Worm (Caenorhabditis elegans) whole organism, L4 larva: ENCODE results near the gene M04C3.1.

Experiments
- F10B5.3 ChIP-seq: sonication (generic microtip); optimal IDR thresholded peaks from 2 replicates; lab custom pipeline; 2016; ENCODE audit warnings: mild to moderate bottlenecking, missing genetic modification characterization, missing compliant biosample characterization
- F26F4.8 ChIP-seq: fragments of 200-800 bp; sonication (Bioruptor generic); conservative IDR thresholded peaks from 2 replicates; pipeline ENCODE4 v1.3.6; 2022; ENCODE audit warnings: missing genetic modification characterization, missing compliant biosample characterization
- F37D6.2 ChIP-seq: sonication (generic microtip); optimal IDR thresholded peaks from 2 replicates; lab custom pipeline; 2016; ENCODE audit warnings: mild to moderate bottlenecking, missing genetic modification characterization, missing compliant biosample characterization
- F44E2.7 ChIP-seq: fragments of 200-800 bp; sonication (Bioruptor generic); IDR thresholded peaks from 2 replicates; pipeline ENCODE4 v2.1.2; 2022; ENCODE audit warnings: missing genetic modification characterization, missing compliant biosample characterization
- ZK337.2 ChIP-seq: fragments of 200-800 bp; sonication (Bioruptor generic); IDR thresholded peaks from 2 replicates; pipeline ENCODE4 v1.3.6; 2022; ENCODE audit warnings: missing genetic modification reagents, missing genetic modification characterization, missing compliant biosample characterization
- aha-1 ChIP-seq: fragments of 150-350 bp; peaks from one replicate; lab custom pipeline; 2014; ENCODE audit warnings: missing biosample characterization, missing genetic modification characterization
- aly-2 ChIP-seq: sonication (generic microtip); optimal IDR thresholded peaks from 2 replicates; lab custom pipeline; 2018; ENCODE audit warnings: missing biosample characterization, missing genetic modification characterization
- arid-1 ChIP-seq: fragments of 200-800 bp; sonication (Bioruptor generic); conservative IDR thresholded peaks from 2 replicates; pipeline ENCODE4 v1.3.6; 2022; ENCODE audit warnings: missing genetic modification reagents, missing genetic modification characterization, missing compliant biosample characterization
- ceh-62 ChIP-seq: sonication (generic microtip); optimal IDR thresholded peaks from 2 replicates; lab custom pipeline; 2017; ENCODE audit warnings: missing biosample characterization, missing genetic modification characterization
- cey-2 ChIP-seq: sonication (generic microtip); optimal IDR thresholded peaks from 3 replicates; lab custom pipeline; 2017; ENCODE audit warnings: missing genetic modification characterization, mild to moderate bottlenecking, missing compliant biosample characterization, antibody characterized with exemption, borderline replicate concordance; ENCODE audit not compliant: insufficient read depth
- daf-19 ChIP-seq: fragments of 200-800 bp; sonication (Bioruptor generic); conservative IDR thresholded peaks from 2 replicates; pipeline ENCODE4 v1.3.6; 2022; ENCODE audit warnings: missing genetic modification characterization, missing compliant biosample characterization
- daf-8 ChIP-seq: fragments of 200-800 bp; sonication (Bioruptor generic); IDR thresholded peaks from 2 replicates; pipeline ENCODE4 v1.3.6; 2022; ENCODE audit warnings: missing genetic modification characterization, missing compliant biosample characterization
- dmd-9 ChIP-seq: fragments of 200-800 bp; sonication (Bioruptor generic); IDR thresholded peaks from 2 replicates; pipeline ENCODE4 v1.3.6; 2022; ENCODE audit warnings: missing genetic modification reagents, missing genetic modification characterization, missing compliant biosample characterization
- dpl-1 ChIP-seq: fragments of 150-350 bp; optimal IDR thresholded peaks from 2 replicates; lab custom pipeline; 2014; ENCODE audit warnings: missing biosample characterization, missing genetic modification reagents, missing genetic modification characterization
- egl-43 ChIP-seq: fragments of 200-800 bp; sonication (Bioruptor generic); IDR thresholded peaks from 2 replicates; pipeline ENCODE4 v1.3.6; 2022; ENCODE audit warnings: missing genetic modification reagents, missing genetic modification characterization, missing compliant biosample characterization
- gei-8 ChIP-seq: fragments of 200-800 bp; sonication (Bioruptor generic); optimal IDR thresholded peaks from 2 replicates; lab custom pipeline; 2018; ENCODE audit warnings: mild to moderate bottlenecking, missing genetic modification characterization, missing compliant biosample characterization
- hlh-11 ChIP-seq: fragments of 200-800 bp; sonication (Bioruptor generic); optimal IDR thresholded peaks from 2 replicates; lab custom pipeline; 2018; ENCODE audit warnings: mild to moderate bottlenecking, missing genetic modification characterization, missing compliant biosample characterization
- jun-1 ChIP-seq: fragments of 150-350 bp; optimal IDR thresholded peaks from 2 replicates; lab custom pipeline; 2014; ENCODE audit warnings: missing biosample characterization, missing genetic modification reagents, missing genetic modification characterization
- lin-1 ChIP-seq: fragments of 200-800 bp; sonication (Bioruptor generic); IDR thresholded peaks from 2 replicates; pipeline ENCODE4 v1.3.6; 2022; ENCODE audit warnings: missing genetic modification reagents, missing genetic modification characterization, missing compliant biosample characterization
- lin-39 ChIP-seq: fragments of 150-350 bp; optimal IDR thresholded peaks from 2 replicates; lab custom pipeline; 2014; ENCODE audit warnings: missing biosample characterization, missing genetic modification reagents, missing genetic modification characterization
- lsy-2 ChIP-seq, 2 experiments: fragments of 150-350 bp in 1 of 2; sonication (generic microtip) in 1 of 2; optimal IDR thresholded peaks; 2 replicates each; lab custom pipeline; 2014 to 2017; ENCODE audit warnings: missing biosample characterization in 2 of 2, missing genetic modification characterization in 2 of 2
- madf-9 ChIP-seq: fragments of 200-800 bp; sonication (Bioruptor generic); conservative IDR thresholded peaks from 2 replicates; pipeline ENCODE4 v1.3.6; 2022; ENCODE audit warnings: missing genetic modification reagents, missing genetic modification characterization, missing compliant biosample characterization
- mep-1 ChIP-seq: fragments of 150-350 bp; sonication (generic microtip); optimal IDR thresholded peaks from 3 replicates; lab custom pipeline; 2014; ENCODE audit warnings: missing biosample characterization, missing genetic modification characterization
- mxl-2 ChIP-seq: fragments of 200-800 bp; sonication (Bioruptor generic); conservative IDR thresholded peaks from 2 replicates; pipeline ENCODE4 v1.3.6; 2022; ENCODE audit warnings: missing genetic modification reagents, missing genetic modification characterization, missing compliant biosample characterization
- nhr-11 ChIP-seq: fragments of 150-350 bp; optimal IDR thresholded peaks from 2 replicates; lab custom pipeline; 2014; ENCODE audit warnings: missing biosample characterization, missing genetic modification characterization
- nhr-42 ChIP-seq: fragments of 200-800 bp; sonication (Bioruptor generic); IDR thresholded peaks from 2 replicates; pipeline ENCODE4 v1.3.6; 2022; ENCODE audit warnings: missing genetic modification characterization, missing compliant biosample characterization
- nhr-48 ChIP-seq: sonication (generic microtip); optimal IDR thresholded peaks from 2 replicates; lab custom pipeline; 2016; ENCODE audit warnings: mild to moderate bottlenecking, missing genetic modification characterization, missing compliant biosample characterization
- nhr-6 ChIP-seq: fragments of 150-350 bp; optimal IDR thresholded peaks from 2 replicates; lab custom pipeline; 2014; ENCODE audit warnings: missing biosample characterization, missing genetic modification characterization
- nhr-76 ChIP-seq: fragments of 150-350 bp; optimal IDR thresholded peaks from 2 replicates; lab custom pipeline; 2014; ENCODE audit warnings: missing biosample characterization, missing genetic modification characterization
- nhr-77 ChIP-seq: fragments of 150-350 bp; optimal IDR thresholded peaks from 2 replicates; lab custom pipeline; 2014; ENCODE audit warnings: missing biosample characterization, missing genetic modification characterization
- pha-4 ChIP-seq, 2 experiments: fragments of 150-350 bp in 1 of 2; fragments of 200-800 bp in 1 of 2; sonication (Bioruptor generic) in 1 of 2; IDR thresholded peaks in 1 of 2; optimal IDR thresholded peaks in 1 of 2; 2 replicates each; pipeline versions ENCODE4 v1.3.6 to Lab custom; 2014 to 2022; ENCODE audit warnings: missing genetic modification characterization in 2 of 2, missing genetic modification reagents in 2 of 2, missing biosample characterization in 1 of 2, missing compliant biosample characterization in 1 of 2
- pqm-1 ChIP-seq: sonication (generic microtip); optimal IDR thresholded peaks from 2 replicates; lab custom pipeline; 2017; ENCODE audit warnings: missing biosample characterization, missing genetic modification characterization
- saeg-2 ChIP-seq: fragments of 200-800 bp; sonication (Bioruptor generic); IDR thresholded peaks from 2 replicates; pipeline ENCODE4 v1.3.6; 2022; ENCODE audit warnings: missing genetic modification reagents, missing genetic modification characterization, missing compliant biosample characterization
- set-16 ChIP-seq: fragments of 200-800 bp; sonication (Bioruptor generic); IDR thresholded peaks from 2 replicates; pipeline ENCODE4 v1.3.6; 2022; ENCODE audit warnings: missing genetic modification reagents, missing genetic modification characterization, missing compliant biosample characterization
- snpc-4 ChIP-seq: fragments of 150-350 bp; optimal IDR thresholded peaks from 2 replicates; lab custom pipeline; 2014; ENCODE audit warnings: missing biosample characterization, missing genetic modification characterization
- zfp-3 ChIP-seq: fragments of 200-800 bp; sonication (Bioruptor generic); conservative IDR thresholded peaks from 2 replicates; pipeline ENCODE4 v1.3.6; 2022; ENCODE audit warnings: missing genetic modification reagents, missing genetic modification characterization, missing compliant biosample characterization
- ztf-11 ChIP-seq: fragments of 150-350 bp; optimal IDR thresholded peaks from 2 replicates; lab custom pipeline; 2014; ENCODE audit warnings: missing biosample characterization, missing genetic modification characterization

The M04C3.1 gene

ce11 chrV:19485690-19486089 lies 40.3 kb upstream of the M04C3.1 start, which contains the start of gene Y43F8B.18:
Y43F8B.18 (plus strand) TSS chrV:19485990.
- no peak for TF ChIP-seq lin-1 (GFP tag; lab: Robert Waterston, UW)
- no peak for TF ChIP-seq egl-43 (GFP tag; lab: Robert Waterston, UW)
- TF ChIP-seq daf-19: no peak
- TF ChIP-seq daf-8: no peak
- no peak for TF ChIP-seq nhr-42 (GFP tag; lab: Robert Waterston, UW)
- no peak for TF ChIP-seq nhr-11
- TF ChIP-seq jun-1 (tag; lab: Kevin White, UChicago): no peak
- no peak for TF ChIP-seq ztf-11 (tag; lab: Kevin White, UChicago)
- no peak for TF ChIP-seq zfp-3 (GFP tag; lab: Robert Waterston, UW)
- TF ChIP-seq gei-8 (GFP tag; lab: Kevin White, UChicago): no peak
- TF ChIP-seq F37D6.2 (tag; lab: Kevin White, UChicago): no peak
- TF ChIP-seq aly-2 (tag; lab: Kevin White, UChicago): no peak
- no peak for TF ChIP-seq aha-1 (tag; lab: Kevin White, UChicago)
- TF ChIP-seq, all 104 proteins: peak for 0

- no peak for TF ChIP-seq daf-8
- peak; percentile 95 for TF ChIP-seq set-16 (GFP tag; lab: Robert Waterston, UW)
- TF ChIP-seq, all 104 proteins: peak for 1
Measured at ce11 chrV:19485261-19485660, 39.9 kb upstream of the M04C3.1 start, which contains the start of gene Y43F8B.28. Y43F8B.28 (plus strand) TSS chrV:19485319.

- no peak for TF ChIP-seq F10B5.3
- TF ChIP-seq lsy-2 (tag; optimal IDR thresholded peaks at IDR 0.05; lab: Kevin White, UChicago): no peak
- TF ChIP-seq F37D6.2 (tag; lab: Kevin White, UChicago): no peak
- no peak for TF ChIP-seq mep-1 (tag; lab: Kevin White, UChicago)
- no peak for TF ChIP-seq F44E2.7 (GFP tag; lab: Robert Waterston, UW)
- no peak for TF ChIP-seq nhr-48 (tag; lab: Kevin White, UChicago)
- no peak for TF ChIP-seq ZK337.2 (GFP tag; lab: Robert Waterston, UW)
- TF ChIP-seq aha-1 (tag; lab: Kevin White, UChicago): no peak
- no peak for TF ChIP-seq dpl-1 (GFP tag; lab: Kevin White, UChicago)
Measured at ce11 chrV:19484507-19484906, 39.1 kb upstream of the M04C3.1 start, which contains the start of gene Y43F8B.17. Y43F8B.17 (plus strand) TSS chrV:19484721.

ce11 chrV:19482535-19482934 lies 37.1 kb upstream of the M04C3.1 start, which contains the start of gene Y43F8B.22:
Y43F8B.22 (plus strand) TSS chrV:19482835.
- TF ChIP-seq nhr-42 (GFP tag; lab: Robert Waterston, UW): no peak
- TF ChIP-seq cey-2 (tag; lab: Kevin White, UChicago): no peak
- peak; percentile 68 for TF ChIP-seq aha-1 (tag; lab: Kevin White, UChicago)
- no peak for TF ChIP-seq snpc-4

ce11 chrV:19477852-19478251 lies 32.4 kb upstream of the M04C3.1 start, which contains the start of gene Y43F8B.9:
Y43F8B.9 (plus strand) TSS chrV:19478152.
- TF ChIP-seq snpc-4 (no peak), ceh-62 (tag; lab: Kevin White, UChicago) (no peak), nhr-42 (GFP tag; lab: Robert Waterston, UW) (no peak), F26F4.8 (GFP tag; lab: Robert Waterston, UW) (no peak)

- TF ChIP-seq lin-39 (tag; lab: Kevin White, UChicago) (no peak), lsy-2 (tag; optimal IDR thresholded peaks at IDR 0.05; lab: Kevin White, UChicago) (no peak), nhr-76 (tag; lab: Kevin White, UChicago) (no peak), nhr-77 (tag; lab: Kevin White, UChicago) (no peak), ztf-11 (tag; lab: Kevin White, UChicago) (no peak), gei-8 (GFP tag; lab: Kevin White, UChicago) (no peak), cey-2 (tag; lab: Kevin White, UChicago) (no peak), saeg-2 (GFP tag; lab: Robert Waterston, UW) (no peak), madf-9 (GFP tag; lab: Robert Waterston, UW) (no peak), F26F4.8 (GFP tag; lab: Robert Waterston, UW) (no peak), ZK337.2 (GFP tag; lab: Robert Waterston, UW) (no peak), arid-1 (GFP tag; lab: Robert Waterston, UW) (no peak), nhr-6 (tag; lab: Kevin White, UChicago) (no peak), dmd-9 (GFP tag; lab: Robert Waterston, UW) (no peak), pha-4 (GFP tag; IDR thresholded peaks at IDR 0.05; lab: Robert Waterston, UW) (no peak), pha-4 (tag; optimal IDR thresholded peaks at IDR 0.05; lab: Kevin White, UChicago) (no peak), mep-1 (tag; lab: Kevin White, UChicago) (no peak), hlh-11 (tag; lab: Kevin White, UChicago) (no peak), mxl-2 (GFP tag; lab: Robert Waterston, UW) (no peak), pqm-1 (tag; lab: Kevin White, UChicago) (no peak)
Measured at ce11 chrV:19477302-19477701, 31.9 kb upstream of the M04C3.1 start.
